Fruit fly (Drosophila melanogaster) whole organism, embryonic: Measurements from ENCODE around the gene pHCl-1.
A peak's percentile ranks its signal among the peaks of the same experiment; 100 is the strongest.

ENCODE experiments used
- ATbp ChIP-seq: fragments of 200-800 bp; sonication (Bioruptor generic); optimal IDR thresholded peaks from 2 replicates; lab custom pipeline; 2017; ENCODE audit warnings: missing biosample characterization, mild to moderate bottlenecking, missing genetic modification characterization, missing genetic modification reagents
- CG10366 ChIP-seq: fragments of 200-800 bp; sonication (Bioruptor generic); IDR thresholded peaks from 2 replicates; pipeline ENCODE4 v1.3.6; 2022; ENCODE audit warnings: missing biosample characterization, missing genetic modification characterization
- CG10431 ChIP-seq: fragments of 200-800 bp; sonication (Bioruptor generic); optimal IDR thresholded peaks from 3 replicates; lab custom pipeline; 2018; ENCODE audit warnings: missing biosample characterization, mild to moderate bottlenecking, missing genetic modification characterization
- CG12071 ChIP-seq: fragments of 200-800 bp; sonication (Bioruptor generic); optimal IDR thresholded peaks from 3 replicates; lab custom pipeline; 2018; ENCODE audit warnings: missing biosample characterization, mild to moderate bottlenecking, missing genetic modification characterization
- CG17186 ChIP-seq: fragments of 200-800 bp; sonication (Bioruptor generic); optimal IDR thresholded peaks from 3 replicates; lab custom pipeline; 2017; ENCODE audit warnings: missing biosample characterization, missing genetic modification reagents, missing genetic modification characterization
- CG17802 ChIP-seq: fragments of 200-800 bp; sonication (Bioruptor generic); optimal IDR thresholded peaks from 2 replicates; lab custom pipeline; 2018; ENCODE audit warnings: missing biosample characterization, mild to moderate bottlenecking, missing genetic modification characterization, moderate library complexity
- CG18262 ChIP-seq: fragments of 200-800 bp; optimal IDR thresholded peaks from 3 replicates; lab custom pipeline; 2019; ENCODE audit warnings: missing biosample characterization, mild to moderate bottlenecking, missing genetic modification characterization, moderate library complexity
- CG18476 ChIP-seq: fragments of 200-800 bp; sonication (Bioruptor generic); optimal IDR thresholded peaks from 2 replicates; lab custom pipeline; 2016; ENCODE audit warnings: missing biosample characterization, mild to moderate bottlenecking, missing genetic modification characterization
- CG30020 ChIP-seq: fragments of 200-800 bp; optimal IDR thresholded peaks from 2 replicates; lab custom pipeline; 2019; ENCODE audit warnings: missing biosample characterization, mild to moderate bottlenecking, missing genetic modification characterization, moderate library complexity
- CG31224 ChIP-seq: fragments of 200-800 bp; sonication (Bioruptor generic); IDR thresholded peaks from 2 replicates; pipeline ENCODE4 v1.3.6; 2022; ENCODE audit warnings: missing biosample characterization, missing genetic modification characterization
- CG34376 ChIP-seq: fragments of 200-800 bp; sonication (Bioruptor generic); optimal IDR thresholded peaks from 2 replicates; lab custom pipeline; 2018; ENCODE audit warnings: missing biosample characterization, mild to moderate bottlenecking, missing genetic modification characterization
- CG5953 ChIP-seq: fragments of 200-800 bp; sonication (Bioruptor generic); IDR thresholded peaks from 2 replicates; pipeline ENCODE4 v1.3.6; 2022; ENCODE audit warnings: missing biosample characterization, missing genetic modification characterization
- CG6272 ChIP-seq: fragments of 200-800 bp; sonication (Bioruptor generic); IDR thresholded peaks from 2 replicates; pipeline ENCODE4 v1.3.6; 2022; ENCODE audit warnings: missing biosample characterization, missing genetic modification characterization
- CG8388 ChIP-seq: fragments of 200-800 bp; sonication (Bioruptor generic); optimal IDR thresholded peaks from 2 replicates; lab custom pipeline; 2019; ENCODE audit warnings: missing biosample characterization, mild to moderate bottlenecking, missing genetic modification characterization, moderate library complexity
- CG9215 ChIP-seq: fragments of 200-800 bp; sonication (Bioruptor generic); IDR thresholded peaks from 2 replicates; pipeline ENCODE4 v1.3.6; 2022; ENCODE audit warnings: missing biosample characterization, missing genetic modification characterization
- CG9727 ChIP-seq: fragments of 200-800 bp; sonication (Bioruptor generic); optimal IDR thresholded peaks from 3 replicates; lab custom pipeline; 2017; ENCODE audit warnings: missing biosample characterization, mild to moderate bottlenecking, missing genetic modification characterization
- CG9932 ChIP-seq: fragments of 200-800 bp; sonication (Bioruptor generic); IDR thresholded peaks from 2 replicates; pipeline ENCODE4 v1.3.6; 2022; ENCODE audit warnings: missing biosample characterization, missing genetic modification characterization
- Camta ChIP-seq: fragments of 200-800 bp; sonication (Bioruptor generic); optimal IDR thresholded peaks from 2 replicates; lab custom pipeline; 2016; ENCODE audit warnings: missing biosample characterization, missing genetic modification characterization
- Chrac-16 ChIP-seq: fragments of 200-800 bp; sonication (Bioruptor generic); optimal IDR thresholded peaks from 3 replicates; lab custom pipeline; 2016; ENCODE audit warnings: missing biosample characterization, missing genetic modification characterization
- Deaf1 ChIP-seq: fragments of 200-800 bp; optimal IDR thresholded peaks from 3 replicates; lab custom pipeline; 2019; ENCODE audit warnings: missing biosample characterization, mild to moderate bottlenecking, missing genetic modification characterization, moderate library complexity
- H2.0 ChIP-seq: fragments of 200-800 bp; sonication (Bioruptor generic); IDR thresholded peaks from 2 replicates; pipeline ENCODE4 v1.3.6; 2022; ENCODE audit warnings: missing biosample characterization, missing genetic modification characterization
- HLH3B ChIP-seq: fragments of 200-800 bp; sonication (Bioruptor generic); IDR thresholded peaks from 2 replicates; pipeline ENCODE4 v1.3.6; 2022; ENCODE audit warnings: missing biosample characterization, missing genetic modification characterization
- Hand ChIP-seq: fragments of 200-800 bp; sonication (Bioruptor generic); optimal IDR thresholded peaks from 2 replicates; lab custom pipeline; 2017; ENCODE audit warnings: mild to moderate bottlenecking, missing biosample characterization, missing genetic modification reagents, missing genetic modification characterization
- HmgZ ChIP-seq: fragments of 200-800 bp; sonication (Bioruptor generic); optimal IDR thresholded peaks from 2 replicates; lab custom pipeline; 2018; ENCODE audit warnings: missing biosample characterization, mild to moderate bottlenecking, missing genetic modification characterization
- Hmx ChIP-seq: fragments of 200-800 bp; sonication (Bioruptor generic); optimal IDR thresholded peaks from 2 replicates; lab custom pipeline; 2016; ENCODE audit warnings: missing biosample characterization, missing genetic modification characterization
- Hr51 ChIP-seq, 2 experiments: fragments of 200-800 bp; sonication (Bioruptor generic); optimal IDR thresholded peaks; 2 replicates in 1 of 2; 3 replicates in 1 of 2; lab custom pipeline; 2016 to 2018; ENCODE audit warnings: missing biosample characterization in 2 of 2, missing genetic modification characterization in 2 of 2, mild to moderate bottlenecking in 1 of 2, moderate library complexity in 1 of 2
- NC2β ChIP-seq: fragments of 200-800 bp; sonication (Bioruptor generic); optimal IDR thresholded peaks from 2 replicates; lab custom pipeline; 2016; ENCODE audit warnings: missing biosample characterization, missing genetic modification characterization
- Optix ChIP-seq: fragments of 200-800 bp; sonication (Bioruptor generic); IDR thresholded peaks from 3 replicates; pipeline ENCODE4 v1.3.6; 2022; ENCODE audit warnings: missing biosample characterization, missing genetic modification characterization
- Ptx1 ChIP-seq: fragments of 200-800 bp; sonication (Bioruptor generic); IDR thresholded peaks from 2 replicates; pipeline ENCODE4 v1.3.6; 2022; ENCODE audit warnings: missing biosample characterization, missing genetic modification characterization
- Ravus ChIP-seq: fragments of 200-800 bp; sonication (Bioruptor generic); IDR thresholded peaks from 2 replicates; pipeline ENCODE4 v1.3.6; 2022; ENCODE audit warnings: missing biosample characterization, missing genetic modification characterization
- Vsx1 ChIP-seq: fragments of 200-800 bp; sonication (Bioruptor generic); optimal IDR thresholded peaks from 2 replicates; lab custom pipeline; 2017; ENCODE audit warnings: missing biosample characterization, mild to moderate bottlenecking, missing genetic modification characterization, missing genetic modification reagents
- crp ChIP-seq, 2 experiments: fragments of 200-800 bp; sonication (Bioruptor generic); optimal IDR thresholded peaks; 2 replicates in 1 of 2; 3 replicates in 1 of 2; lab custom pipeline; 2017; ENCODE audit warnings: missing biosample characterization in 2 of 2, missing genetic modification characterization in 2 of 2, mild to moderate bottlenecking in 1 of 2, moderate library complexity in 1 of 2
- dan ChIP-seq: fragments of 200-800 bp; sonication (Bioruptor generic); IDR thresholded peaks from 2 replicates; pipeline ENCODE4 v1.3.6; 2022; ENCODE audit warnings: missing biosample characterization, missing genetic modification characterization
- ems ChIP-seq: fragments of 200-800 bp; sonication (Bioruptor generic); optimal IDR thresholded peaks from 3 replicates; lab custom pipeline; 2016; ENCODE audit warnings: missing biosample characterization, missing genetic modification characterization
- gem ChIP-seq: fragments of 200-800 bp; sonication (Bioruptor generic); optimal IDR thresholded peaks from 2 replicates; lab custom pipeline; 2019; ENCODE audit warnings: missing biosample characterization, mild to moderate bottlenecking, missing genetic modification characterization, moderate library complexity
- grau ChIP-seq: fragments of 200-800 bp; optimal IDR thresholded peaks from 3 replicates; lab custom pipeline; 2019; ENCODE audit warnings: missing biosample characterization, mild to moderate bottlenecking, missing genetic modification characterization, moderate library complexity
- gt ChIP-seq: fragments of 200-800 bp; sonication (Bioruptor generic); IDR thresholded peaks from 2 replicates; pipeline ENCODE4 v1.3.6; 2022; ENCODE audit warnings: missing biosample characterization, missing genetic modification characterization
- lab ChIP-seq: fragments of 200-800 bp; sonication (Bioruptor generic); optimal IDR thresholded peaks from 3 replicates; lab custom pipeline; 2017; ENCODE audit warnings: missing biosample characterization, missing genetic modification characterization, mild to moderate bottlenecking, moderate library complexity, missing genetic modification reagents
- mld ChIP-seq: fragments of 200-800 bp; sonication (Bioruptor generic); IDR thresholded peaks from 3 replicates; pipeline ENCODE4 v1.3.6; 2022; ENCODE audit warnings: missing biosample characterization, missing genetic modification characterization; ENCODE audit not compliant: partially characterized antibody
- nmo ChIP-seq: fragments of 200-800 bp; sonication (Bioruptor generic); optimal IDR thresholded peaks from 2 replicates; lab custom pipeline; 2018; ENCODE audit warnings: missing biosample characterization, mild to moderate bottlenecking, missing genetic modification characterization, moderate library complexity
- odd ChIP-seq: fragments of 200-800 bp; sonication (Bioruptor generic); optimal IDR thresholded peaks from 2 replicates; lab custom pipeline; 2017; ENCODE audit warnings: missing biosample characterization, mild to moderate bottlenecking, missing genetic modification characterization
- prd ChIP-seq, 3 experiments: fragments of >200 bp in 2 of 3; fragments of 200-800 bp in 1 of 3; sonication (Bioruptor generic) in 1 of 3; optimal IDR thresholded peaks in 2 of 3; IDR thresholded peaks in 1 of 3; 2 replicates in 2 of 3; 3 replicates in 1 of 3; pipeline versions ENCODE4 v1.3.6 to Lab custom; 2017 to 2022; ENCODE audit warnings: missing biosample characterization in 1 of 3, missing genetic modification characterization in 1 of 3
- ro ChIP-seq: fragments of 200-800 bp; sonication (Bioruptor generic); IDR thresholded peaks from 2 replicates; pipeline ENCODE4 v1.3.6; 2022; ENCODE audit warnings: missing biosample characterization, missing genetic modification characterization
- sd ChIP-seq: fragments of 200-800 bp; sonication (Bioruptor generic); optimal IDR thresholded peaks from 3 replicates; lab custom pipeline; 2018; ENCODE audit warnings: missing biosample characterization, mild to moderate bottlenecking, missing genetic modification characterization, moderate library complexity
- seq ChIP-seq: fragments of 200-800 bp; sonication (Bioruptor generic); IDR thresholded peaks from 2 replicates; pipeline ENCODE4 v1.3.6; 2022; ENCODE audit warnings: missing biosample characterization, missing genetic modification characterization
- sob ChIP-seq: fragments of 200-800 bp; sonication (Bioruptor generic); IDR thresholded peaks from 2 replicates; pipeline ENCODE4 v1.3.6; 2022; ENCODE audit warnings: missing biosample characterization, missing genetic modification characterization
- sqz ChIP-seq: fragments of 200-800 bp; sonication (Bioruptor generic); optimal IDR thresholded peaks from 3 replicates; lab custom pipeline; 2018; ENCODE audit warnings: missing biosample characterization, mild to moderate bottlenecking, missing genetic modification characterization
- sr ChIP-seq: fragments of 200-800 bp; sonication (Bioruptor generic); IDR thresholded peaks from 3 replicates; pipeline ENCODE4 v1.3.6; 2022; ENCODE audit warnings: missing biosample characterization, missing genetic modification characterization
- tap ChIP-seq: fragments of 200-800 bp; optimal IDR thresholded peaks from 3 replicates; lab custom pipeline; 2019; ENCODE audit warnings: missing biosample characterization, mild to moderate bottlenecking, missing genetic modification characterization, moderate library complexity
- zfh2 ChIP-seq: fragments of 200-800 bp; sonication (Bioruptor generic); optimal IDR thresholded peaks from 2 replicates; lab custom pipeline; 2016; ENCODE audit warnings: missing biosample characterization, missing genetic modification characterization

The pHCl-1 gene

DNA sequence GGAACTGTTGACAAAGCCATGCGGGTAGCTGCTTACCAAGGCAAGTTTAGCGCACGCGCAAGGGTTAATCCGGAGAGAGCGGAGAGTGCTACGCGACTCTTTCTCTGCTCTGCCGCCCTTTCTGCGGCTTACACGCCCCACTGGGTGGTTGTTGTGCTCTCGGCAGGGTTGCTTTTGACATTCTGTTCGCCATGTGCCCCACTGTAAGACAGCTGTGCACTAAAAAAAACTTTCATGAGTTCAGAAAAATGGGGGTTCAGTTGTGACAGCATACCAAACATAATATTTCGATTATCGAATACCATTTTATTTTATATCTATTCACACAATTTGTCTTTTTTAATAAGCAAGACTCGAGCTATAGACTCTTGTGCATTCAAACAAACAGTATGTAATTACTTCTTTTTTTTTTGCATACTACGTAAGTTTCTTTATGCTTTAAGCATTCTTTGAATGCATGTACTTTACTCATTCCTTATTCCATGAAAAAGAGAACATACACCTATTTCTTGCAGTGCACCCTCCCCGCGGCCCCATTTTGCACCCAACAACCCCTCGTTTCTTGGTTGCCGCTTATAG lies 22.3 kb upstream of the pHCl-1 start (continued):
- TF ChIP-seq H2.0 (GFP tag; lab: Robert Waterston, UW), result no peak
- peak; percentile 45 for TF ChIP-seq CG18262 (tag; lab: Kevin White, UChicago)
- TF ChIP-seq CG17802, result no peak
- TF ChIP-seq CG10431 (GFP tag; lab: Kevin White, UChicago), result no peak
- TF ChIP-seq gt (GFP tag; lab: Robert Waterston, UW), result no peak
- no peak for TF ChIP-seq Ravus (GFP tag; lab: Robert Waterston, UW)
- peak; percentile 41 for TF ChIP-seq Ptx1 (GFP tag; lab: Robert Waterston, UW)
- TF ChIP-seq sqz (GFP tag; lab: Kevin White, UChicago), result peak; percentile 45
- TF ChIP-seq zfh2 (GFP tag; lab: Kevin White, UChicago), result no peak
- TF ChIP-seq CG31224, result no peak
- TF ChIP-seq ATbp, result peak; percentile 40
- TF ChIP-seq mld (GFP tag; lab: Robert Waterston, UW), result no peak
- TF ChIP-seq Deaf1 (tag; lab: Kevin White, UChicago), result peak; percentile 6
- TF ChIP-seq prd (optimal IDR thresholded peaks at IDR 0.05; lab: Kevin White, UChicago), result no peak
- TF ChIP-seq prd (GFP tag; IDR thresholded peaks at IDR 0.05; lab: Robert Waterston, UW), result peak; percentile 34; the same call in 1 of the 3 replicates
- TF ChIP-seq CG9215 (GFP tag; lab: Robert Waterston, UW), result peak; percentile 27; the same call in 1 of the 2 replicates
- no peak for TF ChIP-seq CG30020
- TF ChIP-seq HLH3B (GFP tag; lab: Robert Waterston, UW), result 0 out of 2 replicates have a peak, but pooled peaks have one; percentile 23
- TF ChIP-seq Chrac-16 (GFP tag; lab: Kevin White, UChicago), result no peak
- TF ChIP-seq tap (tag; lab: Kevin White, UChicago), result no peak
- peak; percentile 45 for TF ChIP-seq CG9932 (GFP tag; lab: Robert Waterston, UW)
- TF ChIP-seq CG18476, result peak; percentile 2
- TF ChIP-seq Vsx1 (GFP tag; lab: Kevin White, UChicago), result no peak
- TF ChIP-seq Camta, result no peak
- no peak for TF ChIP-seq HmgZ (tag; lab: Kevin White, UChicago)
- TF ChIP-seq CG12071 (GFP tag; lab: Kevin White, UChicago), result no peak
- no peak for TF ChIP-seq ro (GFP tag; lab: Robert Waterston, UW)
- TF ChIP-seq nmo, result peak; percentile 43
- peak in 1 of 2 experiments; percentile 68 for TF ChIP-seq Hr51 (GFP tag; optimal IDR thresholded peaks at IDR 0.05; lab: Kevin White, UChicago)
- TF ChIP-seq sr (GFP tag; lab: Robert Waterston, UW), result no peak
- TF ChIP-seq CG8388 (GFP tag; lab: Kevin White, UChicago), result peak; percentile 46
- TF ChIP-seq seq, result peak; percentile 77
- peak; percentile 52; the same call in 1 of the 2 replicates for TF ChIP-seq sob
- TF ChIP-seq gem (tag; lab: Kevin White, UChicago), result peak; percentile 74
- TF ChIP-seq Optix (GFP tag; lab: Robert Waterston, UW), result no peak
- TF ChIP-seq NC2β, result no peak
- TF ChIP-seq odd (GFP tag; lab: Kevin White, UChicago), result peak; percentile 2
- peak; percentile 78 for TF ChIP-seq lab (GFP tag; lab: Kevin White, UChicago)
- no peak for TF ChIP-seq Hmx (GFP tag; lab: Kevin White, UChicago)
- TF ChIP-seq dan (GFP tag; lab: Robert Waterston, UW), result no peak
- TF ChIP-seq CG17186, result no peak
- peak; percentile 71 for TF ChIP-seq CG9727 (GFP tag; lab: Kevin White, UChicago)
- peak; percentile 61 for TF ChIP-seq grau
- peak; percentile 70 for TF ChIP-seq CG34376 (GFP tag; lab: Kevin White, UChicago)
- TF ChIP-seq CG5953, result no peak
- TF ChIP-seq CG10366 (GFP tag; lab: Robert Waterston, UW), result 0 out of 2 replicates have a peak, but pooled peaks have one; percentile 9
- no peak for TF ChIP-seq CG6272 (GFP tag; lab: Robert Waterston, UW)
- TF ChIP-seq ems (GFP tag; lab: Kevin White, UChicago), result peak; percentile 13
- TF ChIP-seq crp (GFP tag; optimal IDR thresholded peaks at IDR 0.05; lab: Kevin White, UChicago), result no peak
- TF ChIP-seq Hand, result peak; percentile 75
- no peak for TF ChIP-seq sd
